Worm (Caenorhabditis elegans) whole organism, mixed stage, embryonic: Measurements from ENCODE around the gene mrpl-16.

Source experiments
- M03D4.4 ChIP-seq: sonication (generic microtip); optimal IDR thresholded peaks from 2 replicates; lab custom pipeline; 2017; ENCODE audit warnings: mild to moderate bottlenecking, missing genetic modification characterization, missing compliant biosample characterization
- bed-3 ChIP-seq: fragments of 200-800 bp; sonication (Bioruptor generic); optimal IDR thresholded peaks from 3 replicates; lab custom pipeline; 2018; ENCODE audit warnings: mild to moderate bottlenecking, missing genetic modification characterization, moderate library complexity, missing compliant biosample characterization
- blmp-1 ChIP-seq: fragments of 150-350 bp; optimal IDR thresholded peaks from 2 replicates; lab custom pipeline; 2014; ENCODE audit warnings: missing biosample characterization, missing genetic modification characterization
- ceh-39 ChIP-seq: fragments of 150-350 bp; optimal IDR thresholded peaks from 2 replicates; lab custom pipeline; 2014; ENCODE audit warnings: missing biosample characterization, missing genetic modification characterization
- ceh-43 ChIP-seq: fragments of 200-800 bp; sonication (Bioruptor generic); optimal IDR thresholded peaks from 2 replicates; lab custom pipeline; 2018; ENCODE audit warnings: mild to moderate bottlenecking, missing genetic modification characterization, moderate library complexity, missing compliant biosample characterization
- ceh-83 ChIP-seq: fragments of 200-800 bp; sonication (Bioruptor generic); optimal IDR thresholded peaks from 2 replicates; lab custom pipeline; 2018; ENCODE audit warnings: mild to moderate bottlenecking, missing genetic modification characterization, missing compliant biosample characterization
- ces-1 ChIP-seq: fragments of 150-350 bp; optimal IDR thresholded peaks from 2 replicates; lab custom pipeline; 2014; ENCODE audit warnings: missing biosample characterization, missing genetic modification reagents, missing genetic modification characterization
- cnd-1 ChIP-seq: fragments of 200-800 bp; sonication (Bioruptor generic); optimal IDR thresholded peaks from 2 replicates; lab custom pipeline; 2018; ENCODE audit warnings: mild to moderate bottlenecking, missing genetic modification characterization, missing compliant biosample characterization
- drap-1 ChIP-seq: fragments of 200-800 bp; sonication (Bioruptor generic); optimal IDR thresholded peaks from 3 replicates; lab custom pipeline; 2018; ENCODE audit warnings: mild to moderate bottlenecking, missing genetic modification characterization, missing compliant biosample characterization
- elt-1 ChIP-seq: sonication (generic microtip); optimal IDR thresholded peaks from 2 replicates; lab custom pipeline; 2017; ENCODE audit warnings: missing genetic modification characterization, mild to moderate bottlenecking, missing compliant biosample characterization, antibody characterized with exemption, moderate library complexity, borderline replicate concordance; ENCODE audit not compliant: insufficient read depth
- elt-3 ChIP-seq: fragments of 150-350 bp; optimal IDR thresholded peaks from 2 replicates; lab custom pipeline; 2014; ENCODE audit warnings: missing biosample characterization, missing genetic modification characterization
- flh-1 ChIP-seq: fragments of 200-800 bp; sonication (Bioruptor generic); optimal IDR thresholded peaks from 2 replicates; lab custom pipeline; 2018; ENCODE audit warnings: mild to moderate bottlenecking, missing genetic modification characterization, moderate library complexity, missing compliant biosample characterization
- ham-2 ChIP-seq: fragments of 200-800 bp; sonication (Bioruptor generic); optimal IDR thresholded peaks from 2 replicates; lab custom pipeline; 2018; ENCODE audit warnings: mild to moderate bottlenecking, missing genetic modification characterization, missing compliant biosample characterization
- lin-13 ChIP-seq: fragments of 150-350 bp; optimal IDR thresholded peaks from 2 replicates; lab custom pipeline; 2014; ENCODE audit warnings: missing biosample characterization, missing genetic modification characterization
- lin-32 ChIP-seq: fragments of 200-800 bp; sonication (Bioruptor generic); optimal IDR thresholded peaks from 2 replicates; lab custom pipeline; 2018; ENCODE audit warnings: mild to moderate bottlenecking, missing genetic modification characterization, missing compliant biosample characterization
- lsy-2 ChIP-seq: fragments of 150-350 bp; optimal IDR thresholded peaks from 2 replicates; lab custom pipeline; 2014; ENCODE audit warnings: missing biosample characterization, missing genetic modification characterization
- mab-5 ChIP-seq: fragments of 150-350 bp; optimal IDR thresholded peaks from 2 replicates; lab custom pipeline; 2014; ENCODE audit warnings: missing biosample characterization, missing genetic modification characterization
- mep-1 ChIP-seq: fragments of 150-350 bp; optimal IDR thresholded peaks from 2 replicates; lab custom pipeline; 2017; ENCODE audit warnings: missing biosample characterization, missing genetic modification reagents, missing genetic modification characterization, inconsistent platforms
- mls-2 ChIP-seq: sonication (generic microtip); optimal IDR thresholded peaks from 2 replicates; lab custom pipeline; 2016; ENCODE audit warnings: mild to moderate bottlenecking, missing genetic modification characterization, moderate library complexity, missing compliant biosample characterization
- nhr-12 ChIP-seq: fragments of 150-350 bp; optimal IDR thresholded peaks from 2 replicates; lab custom pipeline; 2014; ENCODE audit warnings: missing biosample characterization, missing genetic modification characterization
- nhr-2 ChIP-seq: fragments of 150-350 bp; optimal IDR thresholded peaks from 2 replicates; lab custom pipeline; 2014; ENCODE audit warnings: missing biosample characterization, missing genetic modification characterization
- nhr-237 ChIP-seq: fragments of 150-350 bp; optimal IDR thresholded peaks from 2 replicates; lab custom pipeline; 2014; ENCODE audit warnings: missing biosample characterization, missing genetic modification characterization
- nhr-28 ChIP-seq: fragments of 150-350 bp; optimal IDR thresholded peaks from 2 replicates; lab custom pipeline; 2014; ENCODE audit warnings: missing biosample characterization, missing genetic modification characterization
- nhr-76 ChIP-seq: sonication (generic microtip); optimal IDR thresholded peaks from 2 replicates; lab custom pipeline; 2017; ENCODE audit warnings: missing biosample characterization, missing genetic modification characterization
- pha-4 ChIP-seq: fragments of 150-350 bp; optimal IDR thresholded peaks from 2 replicates; lab custom pipeline; 2018; ENCODE audit warnings: missing biosample characterization, missing genetic modification reagents, missing genetic modification characterization
- sem-2 ChIP-seq: fragments of 200-800 bp; sonication (Bioruptor generic); optimal IDR thresholded peaks from 2 replicates; lab custom pipeline; 2018; ENCODE audit warnings: mild to moderate bottlenecking, missing genetic modification characterization, missing compliant biosample characterization
- snpc-4 ChIP-seq: fragments of 150-350 bp; optimal IDR thresholded peaks from 2 replicates; lab custom pipeline; 2014; ENCODE audit warnings: missing biosample characterization, missing genetic modification characterization
- sptf-1 ChIP-seq: sonication (generic microtip); optimal IDR thresholded peaks from 2 replicates; lab custom pipeline; 2017; ENCODE audit warnings: mild to moderate bottlenecking, missing genetic modification characterization, moderate library complexity, missing compliant biosample characterization
- tbx-8 ChIP-seq: fragments of 200-800 bp; sonication (Bioruptor generic); optimal IDR thresholded peaks from 2 replicates; lab custom pipeline; 2018; ENCODE audit warnings: mild to moderate bottlenecking, missing genetic modification characterization, moderate library complexity, missing compliant biosample characterization
- unc-120 ChIP-seq: sonication (generic microtip); optimal IDR thresholded peaks from 2 replicates; lab custom pipeline; 2017; ENCODE audit warnings: missing genetic modification characterization, missing compliant biosample characterization; ENCODE audit not compliant: poor library complexity, severe bottlenecking
- unc-39 ChIP-seq: fragments of 150-350 bp; optimal IDR thresholded peaks from 2 replicates; lab custom pipeline; 2014; ENCODE audit warnings: missing biosample characterization, missing genetic modification characterization
- unc-62 ChIP-seq: fragments of 150-350 bp; optimal IDR thresholded peaks from 2 replicates; lab custom pipeline; 2014; ENCODE audit warnings: missing biosample characterization, missing genetic modification reagents, missing genetic modification characterization
- zip-8 ChIP-seq: fragments of 150-350 bp; optimal IDR thresholded peaks from 2 replicates; lab custom pipeline; 2014; ENCODE audit warnings: missing biosample characterization, missing genetic modification characterization
- ztf-11 ChIP-seq: fragments of 150-350 bp; optimal IDR thresholded peaks from 2 replicates; lab custom pipeline; 2014; ENCODE audit warnings: missing biosample characterization, missing genetic modification characterization

mrpl-16 gene

ce11 chrIII:4699922-4700321 lies 4.3 kb upstream of the mrpl-16 start, which contains the start of gene sel-13:
sel-13 (minus strand) TSS chrIII:4700224.
- no peak for TF ChIP-seq mls-2 (tag; lab: Kevin White, UChicago)
- no peak for TF ChIP-seq bed-3 (GFP tag; lab: Kevin White, UChicago)
- no peak for TF ChIP-seq nhr-2
- no peak for TF ChIP-seq zip-8
- no peak for TF ChIP-seq unc-39 (tag; lab: Kevin White, UChicago)
- TF ChIP-seq blmp-1: no peak
- TF ChIP-seq ceh-43: no peak
- TF ChIP-seq tbx-8 (GFP tag; lab: Kevin White, UChicago): no peak
- no peak for TF ChIP-seq lin-13
- TF ChIP-seq ces-1: no peak
- TF ChIP-seq ztf-11: no peak
- no peak for TF ChIP-seq nhr-28 (tag; lab: Kevin White, UChicago)
- TF ChIP-seq ham-2 (GFP tag; lab: Kevin White, UChicago): no peak
- no peak for TF ChIP-seq lin-32 (GFP tag; lab: Kevin White, UChicago)
- TF ChIP-seq, all 35 proteins: peak for 0

ce11 chrIII:4705207-4705606 lies 1.0 kb downstream of the mrpl-16 start, which contains the start of gene pgap-2:
pgap-2 (plus strand) TSS chrIII:4705507.
- TF ChIP-seq flh-1 (GFP tag; lab: Kevin White, UChicago) (no peak), nhr-12 (no peak), nhr-76 (tag; lab: Kevin White, UChicago) (no peak), ham-2 (GFP tag; lab: Kevin White, UChicago) (no peak), unc-62 (no peak), ztf-11 (no peak), unc-120 (tag; lab: Kevin White, UChicago) (no peak), nhr-2 (no peak), mab-5 (tag; lab: Kevin White, UChicago) (no peak), M03D4.4 (tag; lab: Kevin White, UChicago) (no peak)

DNA sequence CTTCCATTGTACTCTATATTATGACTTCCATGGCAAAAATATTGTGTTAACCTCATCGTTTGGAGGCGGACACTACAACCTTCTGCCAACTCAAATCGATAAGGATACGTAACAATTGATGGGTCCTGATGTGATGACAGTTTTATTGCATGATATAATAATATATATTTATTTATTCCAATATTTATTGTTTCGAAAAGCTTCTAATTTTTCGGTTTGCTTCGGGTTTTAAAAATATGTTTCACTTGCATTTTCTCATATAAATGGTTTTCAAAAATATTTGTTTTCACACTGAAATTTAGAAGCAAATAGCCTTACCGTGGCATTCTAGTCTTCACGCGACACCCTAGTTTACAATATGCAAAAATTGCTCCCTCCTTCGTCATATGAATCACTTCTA lies 2.5 kb downstream of the mrpl-16 start, which contains the start of gene T04A8.13:
Gene T04A8.13, plus strand, starts transcription at position 301 of the 400 bp plus-strand sequence.
- TF ChIP-seq mab-5 (tag; lab: Kevin White, UChicago) (no peak), lin-13 (no peak), pha-4 (tag; lab: Kevin White, UChicago) (no peak), snpc-4 (no peak), ces-1 (no peak), nhr-2 (no peak), ceh-43 (no peak), elt-3 (tag; lab: Kevin White, UChicago) (no peak), ceh-39 (tag; lab: Kevin White, UChicago) (no peak)

DNA sequence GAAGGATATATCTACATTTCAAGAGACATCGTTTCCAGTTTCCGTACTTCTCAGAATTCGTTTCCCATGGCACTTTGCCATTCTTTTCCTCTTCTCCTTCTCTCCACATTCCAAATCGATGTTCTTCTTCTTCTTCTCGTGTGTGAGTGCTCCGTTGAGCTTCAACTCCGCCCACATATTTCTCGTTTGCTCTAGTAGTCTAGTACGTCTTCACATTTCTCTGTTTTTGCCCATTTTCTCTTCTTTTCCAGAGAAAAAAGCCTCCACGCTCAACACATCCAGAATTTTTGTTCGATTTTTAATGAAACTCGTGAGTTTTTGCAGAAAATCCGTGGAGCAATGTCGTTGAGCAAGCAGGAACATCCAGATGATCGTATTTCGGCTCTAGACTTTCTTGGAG lies 4.7 kb downstream of the mrpl-16 start, which contains the start of gene T04A8.18:
Gene T04A8.18, plus strand, starts transcription at position 301 of the 400 bp plus-strand sequence.
- TF ChIP-seq ces-1: no peak
- no peak for TF ChIP-seq blmp-1
- TF ChIP-seq bed-3 (GFP tag; lab: Kevin White, UChicago): no peak
- no peak for TF ChIP-seq M03D4.4 (tag; lab: Kevin White, UChicago)
- no peak for TF ChIP-seq mep-1
- TF ChIP-seq lin-32 (GFP tag; lab: Kevin White, UChicago): no peak
- TF ChIP-seq nhr-237 (tag; lab: Kevin White, UChicago): no peak
- TF ChIP-seq elt-1 (tag; lab: Kevin White, UChicago): no peak
- no peak for TF ChIP-seq mls-2 (tag; lab: Kevin White, UChicago)
- TF ChIP-seq, all 35 proteins: peak for 0

- TF ChIP-seq nhr-237 (tag; lab: Kevin White, UChicago): no peak
- TF ChIP-seq pha-4 (tag; lab: Kevin White, UChicago): no peak
Measured at ce11 chrIII:4715088-4715487, 10.9 kb downstream of the mrpl-16 start, which contains the start of gene him-18. him-18 (minus strand) TSS chrIII:4715188.

ce11 chrIII:4720620-4721227 lies 16.5 kb downstream of the mrpl-16 start, which contains the start of gene emb-5:
emb-5 (minus strand) TSS chrIII:4720670.
- TF ChIP-seq mab-5 (tag; lab: Kevin White, UChicago) (no peak), nhr-237 (tag; lab: Kevin White, UChicago) (peak; percentile 44), elt-3 (tag; lab: Kevin White, UChicago) (no peak), nhr-12 (no peak), ceh-43 (no peak), blmp-1 (no peak), cnd-1 (tag; lab: Kevin White, UChicago) (no peak), bed-3 (GFP tag; lab: Kevin White, UChicago) (no peak), ceh-39 (tag; lab: Kevin White, UChicago) (no peak), pha-4 (tag; lab: Kevin White, UChicago) (peak; percentile 42), zip-8 (no peak), snpc-4 (no peak), tbx-8 (GFP tag; lab: Kevin White, UChicago) (no peak), ceh-83 (GFP tag; lab: Kevin White, UChicago) (no peak), sem-2 (GFP tag; lab: Kevin White, UChicago) (no peak), elt-1 (tag; lab: Kevin White, UChicago) (no peak), unc-39 (tag; lab: Kevin White, UChicago) (no peak), nhr-28 (tag; lab: Kevin White, UChicago) (no peak), nhr-76 (tag; lab: Kevin White, UChicago) (no peak), ham-2 (GFP tag; lab: Kevin White, UChicago) (peak; percentile 16), sptf-1 (tag; lab: Kevin White, UChicago) (no peak), drap-1 (GFP tag; lab: Kevin White, UChicago) (peak; percentile 12), mep-1 (no peak), nhr-2 (no peak), mls-2 (tag; lab: Kevin White, UChicago) (no peak), M03D4.4 (tag; lab: Kevin White, UChicago) (no peak), ces-1 (no peak), unc-120 (tag; lab: Kevin White, UChicago) (no peak), lsy-2 (tag; lab: Kevin White, UChicago) (no peak), flh-1 (GFP tag; lab: Kevin White, UChicago) (no peak), ztf-11 (no peak)
